Fruit fly (Drosophila melanogaster) S2 (cell line): ENCODE measurements around the gene tnc.

Source experiments
- CG8478 ChIP-seq: fragments of >200 bp; optimal IDR thresholded peaks from 2 replicates; lab custom pipeline; 2018
- CTCF ChIP-seq, 2 experiments: fragments of >200 bp; optimal IDR thresholded peaks; 2 replicates each; lab custom pipeline; 2018

The tnc gene

dm6 chr3R:25027281-25028219 is 43.4 kb downstream of the tnc start:
- TF ChIP-seq CG8478 (lab: Kevin White, UChicago) (no peak), CTCF (optimal IDR thresholded peaks at IDR 0.05; lab: Kevin White, UChicago) (no peak)

DNA sequence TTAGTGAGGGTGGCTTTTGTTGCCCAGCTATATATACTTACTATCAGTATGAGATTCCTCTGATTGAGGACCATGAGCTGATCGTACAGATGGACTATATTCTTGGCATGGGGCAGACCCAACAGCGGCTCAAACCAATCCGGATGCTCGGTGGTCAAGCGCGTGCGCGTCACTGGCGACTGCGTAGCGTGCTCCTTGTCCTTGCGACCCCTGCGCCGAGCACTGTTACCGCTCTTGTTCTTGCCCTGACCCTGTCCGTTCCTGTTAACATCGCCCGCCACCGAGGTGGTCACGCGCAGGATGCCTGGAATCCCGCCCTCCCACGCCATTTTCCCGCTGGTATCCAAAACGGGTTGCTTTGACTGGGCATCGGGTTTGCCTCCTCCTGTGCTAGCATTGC is 48.5 kb downstream of the tnc start:
- no peak for TF ChIP-seq CTCF (optimal IDR thresholded peaks at IDR 0.05; lab: Kevin White, UChicago)
- no peak for TF ChIP-seq CG8478 (lab: Kevin White, UChicago)

DNA sequence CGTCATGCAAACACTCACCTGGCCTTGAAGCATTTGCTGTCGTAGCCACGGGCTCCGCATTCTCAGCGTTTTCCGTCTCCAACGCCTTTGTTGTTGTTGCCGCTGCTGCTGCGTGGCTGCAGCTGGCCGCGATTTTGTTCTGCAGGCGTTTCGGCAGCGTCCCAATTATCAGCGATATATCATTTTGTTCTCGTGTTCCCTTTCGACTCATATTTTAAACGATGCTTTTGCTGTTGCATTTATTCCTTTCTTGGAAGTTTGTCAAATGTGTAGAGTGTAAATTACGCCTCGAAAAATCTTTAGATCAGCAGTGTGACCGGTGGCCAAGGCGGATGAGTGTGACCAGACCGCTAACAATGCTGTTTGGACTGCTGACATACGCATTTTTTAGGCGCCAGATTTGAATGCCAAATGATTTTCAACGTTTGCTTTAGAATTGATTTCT is 49.0 kb downstream of the tnc start, which contains the start of gene Smg6:
Gene Smg6, minus strand, starts transcription at position 324 of the 445 bp plus-strand sequence.
- TF ChIP-seq CTCF (optimal IDR thresholded peaks at IDR 0.05; lab: Kevin White, UChicago) (peak in 1 of 2 experiments; percentile 18), CG8478 (lab: Kevin White, UChicago) (no peak)

DNA sequence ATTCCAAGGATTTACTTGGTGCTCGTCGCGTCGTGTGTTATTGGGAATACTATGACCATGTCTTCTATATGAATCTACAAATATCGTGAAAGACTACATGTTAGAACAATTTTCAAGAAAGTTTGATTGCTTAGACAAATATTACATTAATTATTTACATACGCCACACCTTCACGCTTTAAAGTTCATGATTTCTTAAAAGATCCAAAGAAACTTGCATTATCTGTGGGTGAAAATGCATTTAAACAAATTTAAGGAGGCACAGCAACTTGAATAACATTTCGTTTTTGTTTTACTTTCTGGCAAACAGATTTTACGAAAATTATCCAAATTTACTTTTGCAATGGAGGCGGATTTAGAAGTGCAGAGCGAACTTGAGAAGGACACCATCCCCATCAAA is 52.5 kb downstream of the tnc start, which contains the start of gene CG31115:
Gene CG31115, plus strand, starts transcription at position 301 of the 400 bp plus-strand sequence.
- no peak for TF ChIP-seq CG8478 (lab: Kevin White, UChicago)
- TF ChIP-seq CTCF (optimal IDR thresholded peaks at IDR 0.05; lab: Kevin White, UChicago) = no peak

dm6 chr3R:25039028-25039476 is 54.9 kb downstream of the tnc start, which contains the start of the genes Ythdf and bai:
Gene Ythdf, minus strand, starts transcription at chr3R:25039249.
Gene bai, plus strand, starts transcription at chr3R:25039374.
- TF ChIP-seq CG8478 (lab: Kevin White, UChicago) (no peak), CTCF (optimal IDR thresholded peaks at IDR 0.05; lab: Kevin White, UChicago) (no peak)

DNA sequence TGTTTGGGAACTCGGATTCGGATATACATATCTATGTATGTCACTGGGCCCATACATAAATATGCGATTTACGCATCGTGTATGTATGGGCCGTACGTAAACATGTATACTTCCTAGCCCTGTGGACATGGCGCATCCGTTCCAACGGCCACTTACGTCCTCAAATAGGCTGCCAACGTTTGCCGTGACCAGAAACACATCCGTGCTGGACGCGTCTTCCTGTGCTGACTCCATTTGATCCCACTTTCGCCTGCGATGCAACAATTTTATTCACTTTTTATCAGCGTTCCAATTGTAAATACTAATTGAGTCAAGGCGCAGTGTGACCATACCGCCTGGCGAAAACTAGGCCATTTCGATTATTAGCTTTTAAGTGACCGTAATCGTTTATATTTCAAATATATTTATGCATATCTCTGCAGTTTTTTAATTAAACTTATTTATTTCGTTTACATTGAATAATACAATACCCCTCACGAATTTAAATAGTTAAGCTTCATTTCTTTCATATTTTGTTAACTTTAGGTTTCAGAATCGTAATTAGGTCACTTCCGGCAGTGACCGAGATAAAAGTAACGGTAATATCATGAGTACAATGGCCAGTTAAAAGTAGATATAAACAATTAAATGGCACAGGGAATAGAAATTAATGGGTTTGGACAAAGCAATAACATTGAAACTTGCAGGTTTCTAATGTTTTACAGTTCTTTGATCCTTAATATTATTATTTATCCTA is 60.8 kb downstream of the tnc start, which contains the start of gene 5PtaseI:
Gene 5PtaseI, minus strand, starts transcription at position 336 of the 736 bp plus-strand sequence.
- TF ChIP-seq CTCF (optimal IDR thresholded peaks at IDR 0.05; lab: Kevin White, UChicago) = no peak
- no peak for TF ChIP-seq CG8478 (lab: Kevin White, UChicago)

dm6 chr3R:25046023-25046422 is 61.8 kb downstream of the tnc start, which contains the start of gene CG11786:
Gene CG11786, plus strand, starts transcription at chr3R:25046323.
- TF ChIP-seq CTCF (optimal IDR thresholded peaks at IDR 0.05; lab: Kevin White, UChicago) (no peak), CG8478 (lab: Kevin White, UChicago) (no peak)

DNA sequence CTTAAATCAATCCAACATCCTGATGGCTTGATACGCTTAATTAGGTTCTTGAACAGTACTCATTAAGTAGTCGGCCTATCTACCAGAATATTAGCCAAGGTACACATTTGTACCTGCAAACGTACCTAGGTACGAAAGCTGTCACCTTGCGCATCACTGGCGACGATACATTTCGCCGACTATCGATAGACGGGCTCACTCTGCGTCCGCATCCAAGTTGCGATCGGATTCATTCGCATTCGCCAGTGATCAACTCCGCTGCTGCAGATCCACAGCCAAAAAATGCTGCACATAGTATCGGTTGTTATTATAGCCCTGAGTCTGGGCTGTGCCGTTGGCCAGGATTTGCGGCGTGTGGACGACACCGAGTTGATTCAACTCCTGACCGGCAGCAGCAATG is 63.3 kb downstream of the tnc start, which contains the start of gene CG11790:
Gene CG11790, plus strand, starts transcription at position 203 of the 400 bp plus-strand sequence.
- TF ChIP-seq CTCF (optimal IDR thresholded peaks at IDR 0.05; lab: Kevin White, UChicago) (no peak), CG8478 (lab: Kevin White, UChicago) (no peak)

DNA sequence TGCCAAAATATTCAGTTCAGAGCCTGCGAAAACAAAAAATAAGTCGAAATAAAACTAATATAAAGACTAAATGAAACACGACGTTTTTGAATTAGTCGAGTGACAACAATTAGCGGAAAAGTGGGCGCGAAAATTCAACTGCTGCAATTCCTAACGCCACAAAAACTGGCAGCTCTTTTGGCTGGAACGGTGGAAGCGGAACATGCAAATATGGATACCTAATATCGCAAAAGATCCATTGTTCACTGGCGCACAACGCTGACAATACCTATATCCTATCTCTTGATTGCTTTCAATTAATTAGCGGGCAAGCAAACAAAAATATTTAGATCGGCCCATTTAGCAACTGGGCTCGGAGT is 65.2 kb downstream of the tnc start, which contains the start of gene CG11791:
Gene CG11791, plus strand, starts transcription at position 234 of the 359 bp plus-strand sequence.
- no peak for TF ChIP-seq CTCF (optimal IDR thresholded peaks at IDR 0.05; lab: Kevin White, UChicago)
- no peak for TF ChIP-seq CG8478 (lab: Kevin White, UChicago)

DNA sequence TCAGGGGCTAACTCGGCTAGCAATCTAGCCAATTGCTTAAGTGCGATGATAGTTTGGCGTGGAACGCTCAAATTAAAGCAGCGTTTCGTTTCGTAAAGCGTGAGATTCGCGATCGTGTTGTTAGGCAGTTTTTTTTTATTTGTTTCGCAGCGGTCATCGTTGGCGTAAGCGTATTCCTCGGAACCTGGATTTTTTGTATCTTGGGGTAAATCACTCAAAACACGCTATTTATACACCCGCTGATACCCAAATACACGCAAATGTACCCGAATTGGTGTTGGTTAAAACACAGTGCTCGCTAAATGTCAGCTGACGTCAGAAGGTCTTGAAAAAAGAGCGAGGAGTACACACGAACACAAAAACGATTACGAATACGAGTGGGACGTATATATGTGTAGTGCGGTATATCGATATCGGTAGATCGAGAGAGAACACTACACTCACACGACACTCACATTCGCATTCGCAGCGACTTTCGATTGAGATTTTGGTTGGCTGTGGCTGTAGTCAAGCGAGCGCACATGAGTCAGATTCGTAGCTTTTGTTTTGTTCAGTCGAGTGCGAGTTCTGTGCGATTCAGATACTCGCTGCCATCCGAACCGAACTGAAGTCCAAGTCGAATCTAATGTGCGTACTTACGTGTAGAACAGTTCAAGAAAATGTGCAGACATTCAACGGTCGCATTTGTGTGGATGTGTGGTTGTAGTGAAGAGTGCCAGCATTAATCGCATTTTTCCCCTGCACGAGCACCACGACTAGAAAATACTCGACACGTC is 65.7 kb downstream of the tnc start:
- TF ChIP-seq CTCF (optimal IDR thresholded peaks at IDR 0.05; lab: Kevin White, UChicago) (no peak), CG8478 (lab: Kevin White, UChicago) (no peak)

- TF ChIP-seq CTCF (optimal IDR thresholded peaks at IDR 0.05; lab: Kevin White, UChicago) = no peak
- no peak for TF ChIP-seq CG8478 (lab: Kevin White, UChicago)
Measured at dm6 chr3R:25050649-25051048, 66.5 kb downstream of the tnc start.

- TF ChIP-seq CTCF (optimal IDR thresholded peaks at IDR 0.05; lab: Kevin White, UChicago) = no peak
- TF ChIP-seq CG8478 (lab: Kevin White, UChicago) = no peak
Measured at dm6 chr3R:25051441-25052097, 67.4 kb downstream of the tnc start.
